Fruit fly (Drosophila melanogaster) S2 (cell line): ENCODE results near the gene Uggt.
A peak's percentile ranks its signal among the peaks of the same experiment; 100 is the strongest.

Experiments used
- CG8478 ChIP-seq: fragments of >200 bp; optimal IDR thresholded peaks from 2 replicates; lab custom pipeline; 2018
- CTCF ChIP-seq, 2 experiments: fragments of >200 bp; optimal IDR thresholded peaks; 2 replicates each; lab custom pipeline; 2018

Gene Uggt

dm6 chr3L:18845833-18846232 is 26.7 kb upstream of the Uggt start:
- TF ChIP-seq CTCF (optimal IDR thresholded peaks at IDR 0.05; lab: Kevin White, UChicago) (no peak), CG8478 (lab: Kevin White, UChicago) (no peak)

- TF ChIP-seq CG8478 (lab: Kevin White, UChicago) (no peak), CTCF (optimal IDR thresholded peaks at IDR 0.05; lab: Kevin White, UChicago) (no peak)
Observed at dm6 chr3L:18846233-18846271, 26.5 kb upstream of the Uggt start, which contains the start of gene Indy. Gene Indy, minus strand, starts transcription at chr3L:18846267.

- TF ChIP-seq CG8478 (lab: Kevin White, UChicago) = no peak
- no peak for TF ChIP-seq CTCF (optimal IDR thresholded peaks at IDR 0.05; lab: Kevin White, UChicago)
Observed at dm6 chr3L:18846272-18846741, 26.2 kb upstream of the Uggt start.

- TF ChIP-seq CG8478 (lab: Kevin White, UChicago) (no peak), CTCF (optimal IDR thresholded peaks at IDR 0.05; lab: Kevin White, UChicago) (peak; percentile 93 to 98)
Observed at dm6 chr3L:18848436-18848835, 24.1 kb upstream of the Uggt start.

dm6 chr3L:18852223-18852622 is 20.3 kb upstream of the Uggt start:
- TF ChIP-seq CG8478 (lab: Kevin White, UChicago) (no peak), CTCF (optimal IDR thresholded peaks at IDR 0.05; lab: Kevin White, UChicago) (no peak)

- TF ChIP-seq CTCF (optimal IDR thresholded peaks at IDR 0.05; lab: Kevin White, UChicago) = no peak
- TF ChIP-seq CG8478 (lab: Kevin White, UChicago) = no peak
Observed at dm6 chr3L:18853439-18853838, 19.1 kb upstream of the Uggt start.

- no peak for TF ChIP-seq CTCF (optimal IDR thresholded peaks at IDR 0.05; lab: Kevin White, UChicago)
- no peak for TF ChIP-seq CG8478 (lab: Kevin White, UChicago)
Observed at dm6 chr3L:18854412-18854811, 18.1 kb upstream of the Uggt start.

- TF ChIP-seq CTCF (optimal IDR thresholded peaks at IDR 0.05; lab: Kevin White, UChicago) (no peak), CG8478 (lab: Kevin White, UChicago) (no peak)
Observed at dm6 chr3L:18860467-18860866, 12.1 kb upstream of the Uggt start.

dm6 chr3L:18861893-18862292 is 10.7 kb upstream of the Uggt start:
- TF ChIP-seq CTCF (optimal IDR thresholded peaks at IDR 0.05; lab: Kevin White, UChicago) (no peak), CG8478 (lab: Kevin White, UChicago) (no peak)

dm6 chr3L:18863327-18863726 is 9.2 kb upstream of the Uggt start, which contains the start of gene CG6865:
Gene CG6865, plus strand, starts transcription at chr3L:18863647.
- TF ChIP-seq CTCF (optimal IDR thresholded peaks at IDR 0.05; lab: Kevin White, UChicago) (no peak), CG8478 (lab: Kevin White, UChicago) (no peak)

- no peak for TF ChIP-seq CTCF (optimal IDR thresholded peaks at IDR 0.05; lab: Kevin White, UChicago)
- TF ChIP-seq CG8478 (lab: Kevin White, UChicago) = no peak
Observed at dm6 chr3L:18865447-18866367, 6.8 kb upstream of the Uggt start, which contains the start of gene CG14074. Gene CG14074, plus strand, starts transcription at chr3L:18866225.

- no peak for TF ChIP-seq CTCF (optimal IDR thresholded peaks at IDR 0.05; lab: Kevin White, UChicago)
- no peak for TF ChIP-seq CG8478 (lab: Kevin White, UChicago)
Observed at dm6 chr3L:18867521-18867920, 5.0 kb upstream of the Uggt start, which contains the start of gene Dysb. Gene Dysb, plus strand, starts transcription at chr3L:18867771.

dm6 chr3L:18869035-18869826 is 3.3 kb upstream of the Uggt start, which contains the start of gene Grx1:
Gene Grx1, plus strand, starts transcription at chr3L:18869230.
- no peak for TF ChIP-seq CG8478 (lab: Kevin White, UChicago)
- TF ChIP-seq CTCF (optimal IDR thresholded peaks at IDR 0.05; lab: Kevin White, UChicago) = no peak

- TF ChIP-seq CG8478 (lab: Kevin White, UChicago) = no peak
- TF ChIP-seq CTCF (optimal IDR thresholded peaks at IDR 0.05; lab: Kevin White, UChicago) = no peak
Observed at dm6 chr3L:18870027-18870426, 2.5 kb upstream of the Uggt start, which contains the start of gene Blos3. Gene Blos3, plus strand, starts transcription at chr3L:18870224.

dm6 chr3L:18881613-18882012 is 9.1 kb downstream of the Uggt start:
- TF ChIP-seq CTCF (optimal IDR thresholded peaks at IDR 0.05; lab: Kevin White, UChicago) (no peak), CG8478 (lab: Kevin White, UChicago) (no peak)
